Worm (Caenorhabditis elegans) whole organism, late embryonic: ENCODE measurements around the gene ZK813.6.

Experiments
- Y22D7AL.16 ChIP-seq: sonication (generic microtip); optimal IDR thresholded peaks from 2 replicates; lab custom pipeline; 2016; ENCODE audit warnings: missing genetic modification characterization, missing compliant biosample characterization
- fkh-10 ChIP-seq: fragments of 150-350 bp; optimal IDR thresholded peaks from 2 replicates; lab custom pipeline; 2014; ENCODE audit warnings: missing biosample characterization, missing genetic modification reagents, missing genetic modification characterization
- nhr-11 ChIP-seq: fragments of 150-350 bp; optimal IDR thresholded peaks from 2 replicates; lab custom pipeline; 2014; ENCODE audit warnings: missing biosample characterization, missing genetic modification characterization

DNA sequence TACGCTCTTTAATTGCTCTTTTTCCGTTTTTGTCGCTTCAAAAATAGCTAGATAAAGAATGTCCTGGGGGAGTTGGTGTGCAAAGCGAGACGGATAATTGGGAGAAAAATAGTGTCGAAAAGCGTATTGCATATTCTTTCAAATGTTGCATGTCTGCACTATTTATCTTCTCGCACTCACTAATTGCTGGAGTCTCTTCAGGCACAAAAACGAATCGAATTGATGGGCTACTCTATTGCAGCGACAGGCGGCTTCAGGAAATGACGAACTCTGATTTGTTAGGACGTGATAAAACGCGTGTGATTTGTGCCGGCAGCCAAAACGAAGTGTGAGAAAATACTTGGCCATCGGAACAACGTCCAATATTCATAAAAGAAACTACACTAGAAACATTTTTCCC lies 15.7 kb downstream of the ZK813.6 start:
- TF ChIP-seq fkh-10 (GFP tag; lab: Kevin White, UChicago) (no peak), Y22D7AL.16 (tag; lab: Kevin White, UChicago) (no peak), nhr-11 (tag; lab: Kevin White, UChicago) (no peak)
